Worm (Caenorhabditis elegans): ENCODE measurements around the gene ZK54.3.

DNA sequence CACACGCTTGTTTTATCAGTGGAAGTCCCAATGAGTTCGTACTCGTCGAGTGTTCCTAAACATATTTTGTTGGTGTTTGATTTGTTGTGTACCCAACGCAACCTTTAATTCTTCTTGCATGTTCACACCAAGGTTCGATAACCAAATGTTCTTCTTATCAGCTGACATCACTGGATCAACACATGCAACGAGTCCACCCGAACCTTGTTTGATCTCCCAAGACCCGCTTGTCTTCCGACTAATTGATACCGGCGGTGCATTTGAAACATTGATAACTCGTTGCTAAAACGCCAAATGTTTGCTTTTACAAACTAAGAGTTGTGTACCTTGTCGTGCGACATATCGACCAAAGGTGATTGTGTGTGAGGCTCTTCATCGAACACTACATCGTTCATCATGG, 4.9 kb upstream of the ZK54.3 start:
- TF ChIP-seq mes-4 (tag; optimal IDR thresholded peaks at IDR 0.05) (no peak), rec-8 (tag; optimal IDR thresholded peaks at IDR 0.05) (no peak), C06A6.2 (GFP tag; conservative IDR thresholded peaks at IDR 0.05) (no peak), efl-1 (GFP tag; optimal IDR thresholded peaks at IDR 0.05) (no peak), Y53F4B.3 (GFP tag; IDR thresholded peaks at IDR 0.05) (no peak), lin-26 (GFP tag; IDR thresholded peaks at IDR 0.05) (no peak), snpc-4 (GFP tag; optimal IDR thresholded peaks at IDR 0.05) (no peak), snpc-4 (tag; optimal IDR thresholded peaks at IDR 0.05) (no peak), hrde-1 (tag; optimal IDR thresholded peaks at IDR 0.05; ENCODE audit: borderline replicate concordance) (no peak)
